Fruit fly (Drosophila melanogaster) S2 (cell line): Measurements from ENCODE around the gene Uch-L5.

Experiments used
- CG8478 ChIP-seq: fragments of >200 bp; optimal IDR thresholded peaks from 2 replicates; lab custom pipeline; 2018
- CTCF ChIP-seq, 2 experiments: fragments of >200 bp; optimal IDR thresholded peaks; 2 replicates each; lab custom pipeline; 2018

Uch-L5 gene

DNA sequence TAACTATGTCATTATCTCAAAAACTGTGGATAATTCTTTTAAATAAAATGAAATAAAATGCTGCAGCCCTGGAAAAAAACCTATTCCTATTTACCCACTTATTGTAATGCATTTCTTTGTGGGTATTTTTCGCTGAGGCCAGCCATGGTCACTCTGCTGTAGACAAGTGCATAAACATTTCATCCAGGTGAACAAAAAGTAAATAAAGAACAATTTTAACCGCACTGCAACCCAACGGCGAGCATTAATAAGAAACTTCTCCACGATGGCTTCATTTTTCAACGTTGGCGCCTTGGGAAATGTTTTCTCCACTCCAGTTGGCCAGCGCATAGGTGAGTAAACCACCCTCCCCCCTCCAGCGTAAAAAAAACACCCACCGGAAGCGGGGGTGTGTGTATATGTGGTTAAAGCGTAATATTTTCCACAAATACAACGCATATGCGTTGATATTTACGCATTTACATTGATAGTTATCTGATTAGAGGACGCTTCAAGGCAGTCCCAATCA lies 30.0 kb downstream of the Uch-L5 start, which contains the start of gene CG3529:
CG3529 (plus strand) TSS at position 134 of the 508 bp plus-strand sequence.
- TF ChIP-seq CG8478 (lab: Kevin White, UChicago) (no peak), CTCF (optimal IDR thresholded peaks at IDR 0.05; lab: Kevin White, UChicago) (no peak)

dm6 chr3L:9442625-9443282 lies 34.0 kb downstream of the Uch-L5 start, which contains the start of gene Srg3:
Gene Srg3, plus strand, starts transcription at chr3L:9443232.
- peak in 1 of 2 experiments; percentile 16 for TF ChIP-seq CTCF (optimal IDR thresholded peaks at IDR 0.05; lab: Kevin White, UChicago)
- TF ChIP-seq CG8478 (lab: Kevin White, UChicago) = no peak

DNA sequence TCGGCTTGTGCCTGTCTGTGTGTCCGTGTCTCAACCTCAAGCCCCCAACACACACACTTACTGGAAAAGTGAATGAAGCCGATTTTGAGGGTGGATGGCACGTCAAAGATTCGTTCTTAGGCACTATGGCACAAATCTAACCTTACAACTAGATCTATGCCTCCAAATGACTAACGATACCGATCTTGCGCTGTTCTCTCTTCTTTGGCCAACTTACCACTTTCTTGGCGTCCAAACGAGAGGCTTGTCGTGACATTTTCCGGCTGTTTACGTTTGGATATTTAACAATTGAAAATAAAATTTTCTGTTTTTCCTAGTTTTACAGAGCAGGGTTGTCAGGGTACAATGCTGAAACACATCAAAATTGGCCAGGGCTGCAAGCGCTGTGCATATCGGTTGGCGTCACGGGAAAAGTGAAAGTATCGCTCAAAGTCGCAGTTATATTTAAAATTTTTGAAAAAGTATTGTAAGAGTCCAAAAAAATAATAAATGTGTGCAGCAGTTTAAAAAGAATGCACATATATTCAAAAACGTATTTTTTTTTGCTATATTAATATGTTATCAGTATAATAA lies 34.8 kb downstream of the Uch-L5 start, which contains the start of the genes Bet3 and Nf-YA:
Bet3 (minus strand) TSS at position 361 of the 573 bp plus-strand sequence.
Nf-YA (minus strand) TSS at position 361 of the 573 bp plus-strand sequence.
- TF ChIP-seq CG8478 (lab: Kevin White, UChicago) (no peak), CTCF (optimal IDR thresholded peaks at IDR 0.05; lab: Kevin White, UChicago) (peak in 1 of 2 experiments; percentile 34)

- TF ChIP-seq CG8478 (lab: Kevin White, UChicago) (no peak), CTCF (optimal IDR thresholded peaks at IDR 0.05; lab: Kevin White, UChicago) (no peak)
These were observed 37.9 kb downstream of the Uch-L5 start for dm6 chr3L:9438858-9439257.

- TF ChIP-seq CTCF (optimal IDR thresholded peaks at IDR 0.05; lab: Kevin White, UChicago) = no peak
- no peak for TF ChIP-seq CG8478 (lab: Kevin White, UChicago)
These were observed 40.9 kb downstream of the Uch-L5 start for dm6 chr3L:9435831-9436230.

DNA sequence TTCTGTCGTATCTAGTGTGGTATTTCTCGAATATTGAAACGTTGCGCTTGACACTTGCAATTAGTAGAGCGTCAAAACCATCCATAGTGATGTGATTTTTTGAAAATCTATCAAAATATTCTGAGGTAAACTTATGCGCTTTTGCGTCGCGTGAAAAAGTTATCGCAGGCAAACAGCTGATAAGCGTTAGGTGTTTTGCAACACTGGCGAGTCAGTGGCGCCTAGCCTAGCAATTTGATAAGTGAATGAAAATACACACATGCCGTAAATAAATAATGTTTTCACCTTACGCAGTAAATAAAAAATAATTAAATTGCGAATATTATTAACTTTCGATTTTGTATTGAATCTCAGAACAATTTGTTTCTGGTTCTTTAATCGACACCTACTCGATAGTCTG lies 41.5 kb downstream of the Uch-L5 start, which contains the start of gene CG42526:
CG42526 (minus strand) TSS at position 85 of the 400 bp plus-strand sequence.
- TF ChIP-seq CTCF (optimal IDR thresholded peaks at IDR 0.05; lab: Kevin White, UChicago) (no peak), CG8478 (lab: Kevin White, UChicago) (no peak)

DNA sequence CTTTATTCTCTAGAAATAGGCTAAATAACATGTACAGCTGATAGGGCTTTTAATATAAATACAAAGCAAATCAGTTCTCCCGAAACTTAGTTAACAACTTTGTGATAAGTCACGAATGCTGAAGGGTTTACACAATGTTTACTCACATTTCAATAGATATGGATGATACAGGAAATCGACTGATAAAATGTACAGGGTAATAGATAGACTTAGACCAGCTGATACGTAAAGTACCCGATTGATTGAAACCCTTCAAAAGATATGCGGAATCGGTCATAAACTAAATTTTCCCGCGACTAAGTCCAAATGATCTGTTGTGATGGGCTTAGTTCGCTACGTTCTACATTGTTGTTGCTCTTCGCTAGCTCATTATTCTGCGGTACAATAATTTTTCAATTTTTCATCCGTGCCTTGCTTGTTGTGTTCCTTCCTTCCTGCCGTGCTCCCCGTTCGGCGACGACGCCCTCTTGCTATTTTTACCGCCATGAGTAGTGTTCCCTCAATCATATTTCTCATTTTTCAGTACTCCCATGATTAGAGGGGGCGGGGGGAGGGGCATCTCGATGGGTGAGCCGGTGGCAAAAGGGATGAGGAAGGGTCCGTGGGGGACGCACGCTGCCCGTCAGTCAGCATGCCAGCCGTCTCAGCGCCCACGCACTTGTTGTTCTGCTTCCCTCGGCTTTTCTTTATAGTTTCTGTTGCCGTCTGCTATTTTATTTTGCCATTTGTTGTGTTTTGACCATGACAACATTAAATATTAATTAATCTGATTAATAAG lies 43.8 kb downstream of the Uch-L5 start:
- TF ChIP-seq CTCF (optimal IDR thresholded peaks at IDR 0.05; lab: Kevin White, UChicago) (no peak), CG8478 (lab: Kevin White, UChicago) (no peak)

- no peak for TF ChIP-seq CG8478 (lab: Kevin White, UChicago)
- TF ChIP-seq CTCF (optimal IDR thresholded peaks at IDR 0.05; lab: Kevin White, UChicago) = no peak
These were observed 44.7 kb downstream of the Uch-L5 start for dm6 chr3L:9431848-9432623.

dm6 chr3L:9430608-9430952 lies 46.2 kb downstream of the Uch-L5 start:
- no peak for TF ChIP-seq CG8478 (lab: Kevin White, UChicago)
- no peak for TF ChIP-seq CTCF (optimal IDR thresholded peaks at IDR 0.05; lab: Kevin White, UChicago)

dm6 chr3L:9429665-9430607 lies 46.8 kb downstream of the Uch-L5 start, which contains the start of the genes RpS17 and MTF-1:
Gene RpS17, minus strand, starts transcription at chr3L:9429821.
Gene MTF-1, plus strand, starts transcription at chr3L:9430312.
- TF ChIP-seq CG8478 (lab: Kevin White, UChicago) (no peak), CTCF (optimal IDR thresholded peaks at IDR 0.05; lab: Kevin White, UChicago) (peak; percentile 42 to 64)

- TF ChIP-seq CTCF (optimal IDR thresholded peaks at IDR 0.05; lab: Kevin White, UChicago) = peak; percentile 11 to 53
- no peak for TF ChIP-seq CG8478 (lab: Kevin White, UChicago)
These were observed 50.0 kb downstream of the Uch-L5 start, which contains the start of the genes Atat and Shc for dm6 chr3L:9426656-9427294. Gene Atat, minus strand, starts transcription at chr3L:9426758. Gene Shc, plus strand, starts transcription at chr3L:9427010.

DNA sequence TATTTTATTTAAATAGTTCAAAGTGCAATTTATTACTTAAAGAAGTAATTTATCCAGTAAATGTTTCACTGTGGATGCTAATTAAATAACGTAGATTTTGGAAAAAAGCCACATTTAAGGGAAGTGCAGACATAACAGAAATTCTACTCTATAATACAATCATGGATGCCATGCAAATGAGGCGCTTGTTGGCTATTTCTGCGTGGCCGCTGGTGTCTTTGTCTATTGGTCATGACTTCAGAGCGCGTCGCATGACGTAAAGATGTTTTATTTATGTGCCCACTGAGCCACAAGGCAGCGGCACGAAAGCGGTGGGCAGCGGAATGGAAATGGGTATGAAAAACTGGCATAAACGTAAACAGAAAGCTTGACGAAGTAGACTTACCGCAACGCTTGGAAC lies 50.9 kb downstream of the Uch-L5 start:
- TF ChIP-seq CG8478 (lab: Kevin White, UChicago) (no peak), CTCF (optimal IDR thresholded peaks at IDR 0.05; lab: Kevin White, UChicago) (no peak)
